Worm (Caenorhabditis elegans) whole organism, L1 larva: ENCODE measurements around the gene F10E7.9.
"Not testable (repeated sequence)": the region's sequence is repeated elsewhere in the genome, so short reads cannot be mapped to it uniquely, and the experiment has no call there.

Source experiments
- alr-1 ChIP-seq: fragments of 200-800 bp; sonication (Bioruptor generic); optimal IDR thresholded peaks from 2 replicates; lab custom pipeline; 2018; ENCODE audit warnings: borderline replicate concordance, mild to moderate bottlenecking, missing genetic modification characterization, missing compliant biosample characterization
- aly-2 ChIP-seq: fragments of 150-350 bp; optimal IDR thresholded peaks from 2 replicates; lab custom pipeline; 2014; ENCODE audit warnings: missing biosample characterization, missing genetic modification characterization
- mab-9 ChIP-seq: fragments of 200-800 bp; sonication (Bioruptor generic); IDR thresholded peaks from 2 replicates; pipeline ENCODE4 v1.3.6; 2022; ENCODE audit warnings: missing genetic modification reagents, missing genetic modification characterization, missing compliant biosample characterization
- nhr-11 ChIP-seq: fragments of 150-350 bp; optimal IDR thresholded peaks from 2 replicates; lab custom pipeline; 2014; ENCODE audit warnings: missing biosample characterization, missing genetic modification characterization
- rnt-1 ChIP-seq: sonication (generic microtip); optimal IDR thresholded peaks from 2 replicates; lab custom pipeline; 2016; ENCODE audit warnings: mild to moderate bottlenecking, missing genetic modification characterization, moderate library complexity, missing compliant biosample characterization
- unc-62 ChIP-seq: fragments of 150-350 bp; optimal IDR thresholded peaks from 2 replicates; lab custom pipeline; 2014; ENCODE audit warnings: missing biosample characterization, missing genetic modification reagents, missing genetic modification characterization

ce11 chrII:7153095-7153494, 43.2 kb upstream of the F10E7.9 start:
- TF ChIP-seq nhr-11 (tag; lab: Kevin White, UChicago); aly-2; rnt-1; unc-62 (GFP tag; lab: Kevin White, UChicago); alr-1 (tag; lab: Kevin White, UChicago); mab-9 (GFP tag; lab: Robert Waterston, UW): not testable (repeated sequence)
